Fruit fly (Drosophila melanogaster) Kc167 (cell line): ENCODE results near the gene Tis11.

Experiments
- Myc ChIP-seq: fragments of >200 bp; optimal IDR thresholded peaks from 2 replicates; lab custom pipeline; 2017; ENCODE audit warnings: missing external identifiers
- h ChIP-seq: fragments of >200 bp; optimal IDR thresholded peaks from 3 replicates; lab custom pipeline; 2018; ENCODE audit warnings: missing external identifiers
- psq ChIP-seq: fragments of >200 bp; optimal IDR thresholded peaks from 2 replicates; lab custom pipeline; 2017; ENCODE audit warnings: missing external identifiers
- ttk ChIP-seq: sonication (Bioruptor generic); optimal IDR thresholded peaks from 2 replicates; lab custom pipeline; 2017; ENCODE audit warnings: missing external identifiers

- TF ChIP-seq Myc (lab: Kevin White, UChicago), result no peak
- no peak for TF ChIP-seq ttk
- TF ChIP-seq psq (lab: Kevin White, UChicago), result no peak
- TF ChIP-seq h (lab: Kevin White, UChicago), result no peak
Observed at dm6 chrX:12660030-12660630, 915 bp downstream of the Tis11 start.
